Worm (Caenorhabditis elegans): ENCODE measurements around the gene elmd-1.
"Not testable (repeated sequence)": the region's sequence is repeated elsewhere in the genome, so short reads cannot be mapped to it uniquely, and the experiment has no call there.

- TF ChIP-seq pqm-1 (tag; optimal IDR thresholded peaks at IDR 0.05); hlh-30 (tag; optimal IDR thresholded peaks at IDR 0.05; ENCODE audit: insufficient read depth); F26F4.8 (GFP tag; conservative IDR thresholded peaks at IDR 0.05); ZK546.5 (tag; optimal IDR thresholded peaks at IDR 0.05); R02D3.7 (tag; optimal IDR thresholded peaks at IDR 0.05); unc-62 (tag; optimal IDR thresholded peaks at IDR 0.05); nhr-237 (tag; optimal IDR thresholded peaks at IDR 0.05); nhr-77 (tag; optimal IDR thresholded peaks at IDR 0.05); pha-4 (GFP tag; IDR thresholded peaks at IDR 0.05); pha-4 (tag; optimal IDR thresholded peaks at IDR 0.05); lsy-2 (tag; optimal IDR thresholded peaks at IDR 0.05); ama-1 (optimal IDR thresholded peaks at IDR 0.05); nhr-28 (tag; optimal IDR thresholded peaks at IDR 0.05); F10B5.3 (tag; optimal IDR thresholded peaks at IDR 0.05); lim-7 (GFP tag; IDR thresholded peaks at IDR 0.05): not testable (repeated sequence)
- peak in 1 of 2 experiments; percentile 57 for TF ChIP-seq unc-62 (GFP tag; optimal IDR thresholded peaks at IDR 0.05 in 1 of 2)
Measured at ce11 chrIII:3433487-3434131, 43.9 kb downstream of the elmd-1 start.

All from whole organism, L4 larva.